Worm (Caenorhabditis elegans): ENCODE measurements around the gene F47G9.6.
A peak's percentile ranks its signal among the peaks of the same experiment; 100 is the strongest.

- TF ChIP-seq ama-1 (optimal IDR thresholded peaks at IDR 0.05) (no peak), pqm-1 (tag; optimal IDR thresholded peaks at IDR 0.05) (no peak), unc-42 (tag; optimal IDR thresholded peaks at IDR 0.05) (peak; percentile 91), odd-2 (tag; optimal IDR thresholded peaks at IDR 0.05) (no peak), ceh-31 (tag; optimal IDR thresholded peaks at IDR 0.05) (no peak), lim-6 (tag; optimal IDR thresholded peaks at IDR 0.05) (no peak), che-1 (tag; optimal IDR thresholded peaks at IDR 0.05) (no peak)
Observed at ce11 chrV:11341913-11342312, 12.7 kb downstream of the F47G9.6 start, which contains the start of gene T02E9.5.

Measured in whole organism, late embryonic.